Worm (Caenorhabditis elegans) whole organism, young adult: Measurements from ENCODE around the gene F31F4.1.

ENCODE experiments used
- B0261.1 ChIP-seq: sonication (generic microtip); optimal IDR thresholded peaks from 2 replicates; lab custom pipeline; 2016; ENCODE audit warnings: mild to moderate bottlenecking, missing genetic modification characterization, moderate library complexity, missing compliant biosample characterization
- F33H1.4 ChIP-seq: fragments of 200-800 bp; sonication (Bioruptor generic); IDR thresholded peaks from 2 replicates; pipeline ENCODE4 v1.3.6; 2022; ENCODE audit warnings: missing genetic modification reagents, missing genetic modification characterization, missing compliant biosample characterization
- K12H6.12 ChIP-seq: fragments of 200-800 bp; sonication (Bioruptor generic); optimal IDR thresholded peaks from 2 replicates; lab custom pipeline; 2018; ENCODE audit warnings: mild to moderate bottlenecking, missing genetic modification characterization, missing compliant biosample characterization
- dpff-1 ChIP-seq: sonication (generic microtip); optimal IDR thresholded peaks from 2 replicates; lab custom pipeline; 2017; ENCODE audit warnings: mild to moderate bottlenecking, missing genetic modification characterization, missing compliant biosample characterization
- egrh-3 ChIP-seq: fragments of 200-800 bp; sonication (Bioruptor generic); IDR thresholded peaks from 2 replicates; pipeline ENCODE4 v1.3.6; 2022; ENCODE audit warnings: missing genetic modification reagents, missing genetic modification characterization, missing compliant biosample characterization
- hsf-1 ChIP-seq: fragments of 200-800 bp; sonication (Bioruptor generic); IDR thresholded peaks from 2 replicates; pipeline ENCODE4 v1.3.6; 2022; ENCODE audit warnings: missing genetic modification reagents, missing genetic modification characterization, missing compliant biosample characterization
- lin-54 ChIP-seq: fragments of 200-800 bp; sonication (Bioruptor generic); optimal IDR thresholded peaks from 2 replicates; lab custom pipeline; 2018; ENCODE audit warnings: mild to moderate bottlenecking, missing genetic modification characterization, missing compliant biosample characterization
- nhr-120 ChIP-seq: fragments of 200-800 bp; sonication (Bioruptor generic); IDR thresholded peaks from 2 replicates; pipeline ENCODE4 v1.3.6; 2022; ENCODE audit warnings: missing genetic modification characterization, missing compliant biosample characterization
- nhr-90 ChIP-seq: sonication (generic microtip); optimal IDR thresholded peaks from 2 replicates; lab custom pipeline; 2016; ENCODE audit warnings: missing genotype, mild to moderate bottlenecking, missing genetic modification characterization, missing compliant biosample characterization
- snpc-1.3 ChIP-seq: sonication (generic microtip); optimal IDR thresholded peaks from 2 replicates; lab custom pipeline; 2017; ENCODE audit warnings: missing genetic modification characterization, mild to moderate bottlenecking, missing compliant biosample characterization, antibody characterized with exemption, moderate library complexity, missing genotype, missing genetic modification reagents; ENCODE audit not compliant: insufficient read depth
- sptf-2 ChIP-seq: fragments of 200-800 bp; sonication (Bioruptor generic); optimal IDR thresholded peaks from 2 replicates; lab custom pipeline; 2018; ENCODE audit warnings: mild to moderate bottlenecking, missing genetic modification characterization, missing compliant biosample characterization
- zfh-2 ChIP-seq: fragments of 200-800 bp; sonication (Bioruptor generic); conservative IDR thresholded peaks from 2 replicates; pipeline ENCODE4 v1.3.6; 2022; ENCODE audit warnings: missing genetic modification reagents, missing genetic modification characterization, missing compliant biosample characterization

F31F4.1 gene

ce11 chrV:731330-731729, 47.5 kb downstream of the F31F4.1 start (continued):
- TF ChIP-seq snpc-1.3 (no peak), hsf-1 (GFP tag; lab: Robert Waterston, UW) (no peak), B0261.1 (tag; lab: Kevin White, UChicago) (no peak), K12H6.12 (tag; lab: Kevin White, UChicago) (peak; percentile 71), egrh-3 (peak; percentile 67), nhr-120 (no peak), lin-54 (peak; percentile 61), dpff-1 (tag; lab: Kevin White, UChicago) (no peak), zfh-2 (GFP tag; lab: Robert Waterston, UW) (peak; percentile 81), nhr-90 (tag; lab: Kevin White, UChicago) (peak; percentile 79), sptf-2 (GFP tag; lab: Kevin White, UChicago) (no peak)

ce11 chrV:736171-736570, 52.3 kb downstream of the F31F4.1 start, which contains the start of gene srj-25:
TSS of gene srj-25 (minus strand) at chrV:736271.
- TF ChIP-seq F33H1.4 (GFP tag; lab: Robert Waterston, UW), result no peak
- no peak for TF ChIP-seq nhr-120
